Worm (Caenorhabditis elegans) whole organism, L3 larva: Measurements from ENCODE around the gene nspc-19.
A peak's percentile ranks its signal among the peaks of the same experiment; 100 is the strongest.

Source experiments
- R02D3.7 ChIP-seq: fragments of 150-350 bp; optimal IDR thresholded peaks from 2 replicates; lab custom pipeline; 2014; ENCODE audit warnings: missing biosample characterization, missing genetic modification characterization
- ZK546.5 ChIP-seq: sonication (generic microtip); optimal IDR thresholded peaks from 2 replicates; lab custom pipeline; 2017; ENCODE audit warnings: missing biosample characterization, missing genetic modification characterization
- ama-1 ChIP-seq: fragments of 150-350 bp; optimal IDR thresholded peaks from 2 replicates; lab custom pipeline; 2018
- ceh-16 ChIP-seq: sonication (generic microtip); optimal IDR thresholded peaks from 2 replicates; lab custom pipeline; 2017; ENCODE audit warnings: missing biosample characterization, missing genetic modification characterization
- ceh-28 ChIP-seq: fragments of 150-350 bp; optimal IDR thresholded peaks from 2 replicates; lab custom pipeline; 2014; ENCODE audit warnings: missing biosample characterization, missing genetic modification reagents, missing genetic modification characterization
- ceh-82 ChIP-seq: fragments of 150-350 bp; optimal IDR thresholded peaks from 2 replicates; lab custom pipeline; 2014; ENCODE audit warnings: missing biosample characterization, missing genetic modification characterization
- egl-27 ChIP-seq: sonication (generic microtip); optimal IDR thresholded peaks from 4 replicates; lab custom pipeline; 2017; ENCODE audit warnings: missing biosample characterization, missing genetic modification reagents, missing genetic modification characterization
- egl-5 ChIP-seq: fragments of 150-350 bp; optimal IDR thresholded peaks from 2 replicates; lab custom pipeline; 2017; ENCODE audit warnings: missing biosample characterization, missing genetic modification reagents, missing genetic modification characterization, inconsistent platforms
- elt-1 ChIP-seq: fragments of 150-350 bp; optimal IDR thresholded peaks from 2 replicates; lab custom pipeline; 2014; ENCODE audit warnings: missing biosample characterization, missing genetic modification characterization
- elt-2 ChIP-seq: sonication (generic microtip); optimal IDR thresholded peaks from 2 replicates; lab custom pipeline; 2016; ENCODE audit warnings: missing genetic modification reagents, mild to moderate bottlenecking, missing genetic modification characterization, missing compliant biosample characterization
- elt-3 ChIP-seq, 3 experiments: fragments of 150-350 bp in 1 of 3; sonication (generic microtip) in 2 of 3; optimal IDR thresholded peaks; 2 replicates in 2 of 3; 4 replicates in 1 of 3; lab custom pipeline; 2014 to 2017; ENCODE audit warnings: missing biosample characterization in 3 of 3, missing genetic modification characterization in 3 of 3
- eor-1 ChIP-seq, 2 experiments: fragments of 150-350 bp; optimal IDR thresholded peaks; 2 replicates each; lab custom pipeline; 2014 to 2018; ENCODE audit warnings: missing biosample characterization in 2 of 2, missing genetic modification characterization in 2 of 2
- fkh-10 ChIP-seq: sonication (generic microtip); optimal IDR thresholded peaks from 2 replicates; lab custom pipeline; 2017; ENCODE audit warnings: missing biosample characterization, missing genetic modification reagents, missing genetic modification characterization
- fkh-2 ChIP-seq: fragments of 150-350 bp; optimal IDR thresholded peaks from 2 replicates; lab custom pipeline; 2014; ENCODE audit warnings: missing biosample characterization, missing genetic modification reagents, missing genetic modification characterization
- fos-1 ChIP-seq: fragments of 150-350 bp; optimal IDR thresholded peaks from 2 replicates; lab custom pipeline; 2014; ENCODE audit warnings: missing biosample characterization, missing genetic modification characterization
- jun-1 ChIP-seq: fragments of 150-350 bp; optimal IDR thresholded peaks from 2 replicates; lab custom pipeline; 2014; ENCODE audit warnings: missing biosample characterization, missing genetic modification reagents, missing genetic modification characterization
- lin-15B ChIP-seq: fragments of 150-350 bp; optimal IDR thresholded peaks from 2 replicates; lab custom pipeline; 2014; ENCODE audit warnings: missing biosample characterization, missing genetic modification characterization
- lin-39 ChIP-seq: fragments of 150-350 bp; optimal IDR thresholded peaks from 2 replicates; lab custom pipeline; 2018; ENCODE audit warnings: missing biosample characterization, missing genetic modification reagents, missing genetic modification characterization
- lsy-12 ChIP-seq: sonication (generic microtip); optimal IDR thresholded peaks from 2 replicates; lab custom pipeline; 2016; ENCODE audit warnings: mild to moderate bottlenecking, missing genetic modification characterization, missing compliant biosample characterization
- mdl-1 ChIP-seq: fragments of 150-350 bp; optimal IDR thresholded peaks from 2 replicates; lab custom pipeline; 2014; ENCODE audit warnings: missing biosample characterization, missing genetic modification characterization
- mml-1 ChIP-seq: fragments of 150-350 bp; sonication (generic microtip); optimal IDR thresholded peaks from 3 replicates; lab custom pipeline; 2014; ENCODE audit warnings: missing biosample characterization, missing genetic modification characterization
- nfya-1 ChIP-seq: sonication (generic microtip); optimal IDR thresholded peaks from 2 replicates; lab custom pipeline; 2017; ENCODE audit warnings: missing genetic modification characterization, mild to moderate bottlenecking, missing compliant biosample characterization, antibody characterized with exemption, moderate library complexity; ENCODE audit not compliant: insufficient read depth
- nhr-11 ChIP-seq: fragments of 150-350 bp; optimal IDR thresholded peaks from 2 replicates; lab custom pipeline; 2014; ENCODE audit warnings: missing biosample characterization, missing genetic modification characterization
- nhr-12 ChIP-seq: fragments of 150-350 bp; optimal IDR thresholded peaks from 2 replicates; lab custom pipeline; 2014; ENCODE audit warnings: missing biosample characterization, missing genetic modification characterization
- nhr-23 ChIP-seq: fragments of 150-350 bp; optimal IDR thresholded peaks from 2 replicates; lab custom pipeline; 2014; ENCODE audit warnings: missing biosample characterization, missing genetic modification reagents, missing genetic modification characterization
- nhr-237 ChIP-seq: fragments of 150-350 bp; optimal IDR thresholded peaks from 2 replicates; lab custom pipeline; 2014; ENCODE audit warnings: missing biosample characterization, missing genetic modification characterization
- nhr-25 ChIP-seq: sonication (generic microtip); optimal IDR thresholded peaks from 2 replicates; lab custom pipeline; 2017; ENCODE audit warnings: missing biosample characterization, missing genetic modification characterization
- nhr-28 ChIP-seq: fragments of 150-350 bp; optimal IDR thresholded peaks from 2 replicates; lab custom pipeline; 2014; ENCODE audit warnings: missing biosample characterization, missing genetic modification characterization
- nhr-43 ChIP-seq: sonication (generic microtip); optimal IDR thresholded peaks from 2 replicates; lab custom pipeline; 2016; ENCODE audit warnings: mild to moderate bottlenecking, missing genetic modification characterization, missing compliant biosample characterization; ENCODE audit not compliant: poor library complexity, severe bottlenecking
- nhr-67 ChIP-seq: fragments of 150-350 bp; optimal IDR thresholded peaks from 2 replicates; lab custom pipeline; 2014; ENCODE audit warnings: missing biosample characterization, missing genetic modification characterization
- nhr-76 ChIP-seq: fragments of 150-350 bp; sonication (generic microtip); optimal IDR thresholded peaks from 5 replicates; lab custom pipeline; 2014; ENCODE audit warnings: missing biosample characterization, missing genetic modification characterization
- nhr-77 ChIP-seq: fragments of 150-350 bp; optimal IDR thresholded peaks from 2 replicates; lab custom pipeline; 2014; ENCODE audit warnings: missing biosample characterization, missing genetic modification characterization
- pha-4 ChIP-seq: fragments of 150-350 bp; optimal IDR thresholded peaks from 2 replicates; lab custom pipeline; 2014; ENCODE audit warnings: missing biosample characterization, missing genetic modification reagents, missing genetic modification characterization
- pqm-1 ChIP-seq: fragments of 150-350 bp; optimal IDR thresholded peaks from 2 replicates; lab custom pipeline; 2017; ENCODE audit warnings: missing biosample characterization, missing genetic modification characterization, inconsistent platforms
- sea-2 ChIP-seq: fragments of 150-350 bp; sonication (generic microtip); optimal IDR thresholded peaks from 4 replicates; lab custom pipeline; 2014; ENCODE audit warnings: missing biosample characterization, missing genetic modification reagents, missing genetic modification characterization
- skn-1 ChIP-seq: fragments of 150-350 bp; optimal IDR thresholded peaks from 2 replicates; lab custom pipeline; 2014; ENCODE audit warnings: missing biosample characterization, missing genetic modification characterization
- snpc-4 ChIP-seq: fragments of 150-350 bp; optimal IDR thresholded peaks from 2 replicates; lab custom pipeline; 2014; ENCODE audit warnings: missing biosample characterization, missing genetic modification characterization
- tbx-2 ChIP-seq: sonication (generic microtip); optimal IDR thresholded peaks from 2 replicates; lab custom pipeline; 2016; ENCODE audit warnings: mild to moderate bottlenecking, missing genetic modification characterization, missing compliant biosample characterization
- unc-62 ChIP-seq: fragments of 150-350 bp; sonication (generic microtip); optimal IDR thresholded peaks from 4 replicates; lab custom pipeline; 2014; ENCODE audit warnings: missing biosample characterization, missing genetic modification reagents, missing genetic modification characterization

Gene nspc-19

DNA sequence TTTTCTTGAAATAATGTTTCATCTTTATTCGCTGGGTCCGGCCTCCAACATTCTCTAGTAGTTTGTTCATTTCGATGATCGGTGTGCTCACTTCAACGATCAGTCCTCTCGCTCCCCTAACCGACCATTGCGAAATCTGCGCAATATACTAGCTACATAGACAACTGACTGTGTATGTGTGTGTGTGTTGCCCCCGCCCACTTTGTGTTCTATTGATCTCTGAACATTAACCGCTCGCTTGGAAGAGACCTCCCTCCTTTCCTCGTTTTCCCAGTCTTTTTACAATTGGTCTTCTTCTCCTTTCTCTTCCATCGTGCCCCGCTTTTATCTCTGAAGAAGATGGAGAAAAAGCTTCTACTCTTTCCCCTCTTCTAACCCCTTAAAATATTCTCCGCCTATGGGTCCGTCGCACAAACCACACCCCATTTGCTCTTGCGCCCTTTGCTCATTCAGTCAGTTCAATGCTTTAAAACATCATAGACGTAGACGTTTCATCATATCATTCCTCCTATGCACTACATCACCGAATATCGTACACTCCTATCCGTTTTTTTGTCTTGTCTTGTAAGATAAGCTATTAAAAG, 28.9 kb downstream of the nspc-19 start (continued):
- TF ChIP-seq ceh-82 (tag; lab: Kevin White, UChicago) (no peak), egl-27 (tag; lab: Kevin White, UChicago) (no peak), nhr-28 (tag; lab: Kevin White, UChicago) (no peak)

DNA sequence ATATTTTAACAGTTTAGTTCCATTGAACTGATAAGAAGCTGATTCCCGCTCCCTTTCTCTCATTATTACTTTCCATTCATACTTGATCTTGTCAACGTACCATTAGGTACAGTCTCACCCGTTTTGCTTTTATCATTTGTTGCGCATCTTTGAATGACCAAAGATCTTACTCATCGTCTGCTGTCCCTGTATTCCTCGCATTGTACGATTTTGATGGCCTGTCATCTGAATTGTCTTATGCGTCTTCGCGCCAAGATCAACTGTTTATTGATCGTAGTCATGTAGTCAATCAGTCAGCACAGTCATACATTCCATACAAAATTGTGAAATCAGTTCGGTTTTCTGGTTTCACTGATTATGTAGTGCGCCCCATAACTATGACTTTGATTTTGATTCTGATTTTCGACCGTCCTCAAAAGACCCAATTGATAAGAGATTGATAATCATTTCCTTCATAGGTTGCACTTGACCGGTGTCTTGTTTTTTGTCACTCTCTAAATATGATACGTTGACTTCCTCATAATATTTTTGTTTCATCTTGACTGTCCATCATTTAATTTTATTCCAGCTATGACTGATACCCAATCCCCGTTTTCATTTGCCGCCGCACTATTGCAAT, 29.5 kb downstream of the nspc-19 start, which contains the start of gene nhr-3:
TSS of gene nhr-3 (plus strand) at position 569 of the 619 bp plus-strand sequence.
- TF ChIP-seq ceh-28 (tag; lab: Kevin White, UChicago): peak; percentile 51
- peak in 2 of 3 experiments; percentile 27 to 53 for TF ChIP-seq elt-3 (tag; optimal IDR thresholded peaks at IDR 0.05; lab: Kevin White, UChicago)
- peak; percentile 58 for TF ChIP-seq nhr-25 (tag; lab: Kevin White, UChicago)
- peak; percentile 79 for TF ChIP-seq elt-2
- TF ChIP-seq mdl-1 (tag; lab: Kevin White, UChicago): peak; percentile 18
- TF ChIP-seq fkh-2 (tag; lab: Kevin White, UChicago): no peak
- no peak for TF ChIP-seq sea-2 (GFP tag; lab: Kevin White, UChicago)
- peak; percentile 39 for TF ChIP-seq unc-62
- TF ChIP-seq tbx-2: no peak
- TF ChIP-seq pqm-1 (tag; lab: Kevin White, UChicago): peak; percentile 79
- TF ChIP-seq nhr-23 (tag; lab: Kevin White, UChicago): peak; percentile 48

DNA sequence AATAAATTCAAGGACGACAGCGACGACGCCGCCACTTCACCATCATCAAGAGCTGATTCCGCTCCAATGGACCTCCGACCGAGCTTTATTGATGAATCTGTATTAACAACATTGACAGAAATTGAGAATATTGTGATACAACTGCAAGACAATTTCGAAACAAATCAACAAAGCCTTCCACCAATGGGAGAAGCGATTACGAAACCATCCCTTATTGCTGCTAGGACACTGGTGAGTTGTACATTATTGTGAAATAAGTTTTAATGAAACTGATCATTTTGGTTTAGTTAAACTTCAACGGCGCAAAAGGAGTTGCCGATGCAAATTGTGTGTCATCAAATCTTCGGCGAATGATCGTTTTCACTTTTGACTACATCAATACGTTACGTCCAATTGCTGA, 30.6 kb downstream of the nspc-19 start:
- TF ChIP-seq nhr-11: no peak
- no peak for TF ChIP-seq nhr-28 (tag; lab: Kevin White, UChicago)
- TF ChIP-seq tbx-2: no peak
- no peak for TF ChIP-seq pqm-1 (tag; lab: Kevin White, UChicago)
- TF ChIP-seq egl-5 (tag; lab: Kevin White, UChicago): no peak
- TF ChIP-seq ceh-28 (tag; lab: Kevin White, UChicago): no peak
- TF ChIP-seq nhr-237: no peak
- no peak for TF ChIP-seq mml-1
- TF ChIP-seq elt-3 (tag; optimal IDR thresholded peaks at IDR 0.05; lab: Kevin White, UChicago): no peak

DNA sequence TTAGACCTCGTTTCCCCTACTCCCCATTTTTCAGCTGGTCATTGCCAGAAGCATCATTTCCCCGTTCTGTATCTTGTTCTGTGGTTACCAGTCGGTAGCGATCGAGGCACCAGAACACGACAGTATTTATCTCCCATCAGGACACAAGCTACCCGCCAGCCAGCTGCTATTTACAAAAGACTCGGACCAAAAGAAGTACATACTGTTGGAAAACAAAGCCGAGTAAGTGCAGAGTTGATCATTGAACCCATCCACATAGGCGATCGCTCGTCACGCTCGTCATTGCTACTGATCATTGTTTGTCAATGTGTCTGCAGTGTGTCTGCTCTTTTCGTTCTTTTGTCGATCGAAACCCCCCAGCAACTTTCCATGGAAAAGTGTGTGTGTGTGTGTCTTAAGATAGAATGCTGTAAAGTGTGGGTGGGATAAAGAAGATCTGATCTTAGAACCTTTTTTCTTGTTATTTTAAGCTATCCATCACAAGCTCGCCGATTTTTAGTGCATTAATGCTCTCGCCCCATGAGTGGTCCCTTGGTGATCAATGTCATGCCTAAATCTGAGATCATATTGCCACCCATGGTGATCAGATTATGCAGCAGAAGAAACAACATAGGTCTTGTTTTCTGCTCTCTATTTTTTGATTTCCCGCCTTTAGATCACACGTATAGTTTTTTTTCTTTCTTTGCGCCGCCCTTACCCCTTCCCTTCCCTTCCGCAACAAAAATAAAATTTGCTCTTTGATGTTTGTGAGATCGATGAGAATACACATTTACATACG, 31.2 kb downstream of the nspc-19 start:
- TF ChIP-seq pha-4 (peak; percentile 84), ceh-16 (tag; lab: Kevin White, UChicago) (no peak), lin-39 (tag; lab: Kevin White, UChicago) (peak; percentile 27), pqm-1 (tag; lab: Kevin White, UChicago) (no peak)

DNA sequence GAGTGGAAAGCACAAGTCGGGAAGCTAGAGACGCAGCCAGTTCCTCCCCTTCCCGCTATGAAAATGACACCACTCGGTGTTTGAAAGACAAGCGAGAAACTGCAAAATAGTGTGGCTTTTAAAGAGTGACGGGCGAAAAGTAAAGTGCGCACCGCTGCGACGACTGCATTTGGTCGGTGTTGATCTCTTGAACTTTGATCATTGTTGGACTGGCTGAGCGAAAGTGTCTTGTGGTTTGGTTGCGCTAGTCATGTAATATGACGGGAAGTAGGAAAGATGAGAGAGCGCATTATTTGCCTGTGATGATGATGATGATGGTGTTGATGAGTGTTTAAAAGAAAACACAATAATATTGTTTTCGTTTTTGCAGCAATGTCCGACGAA, 31.8 kb downstream of the nspc-19 start:
- TF ChIP-seq ama-1 (lab: Kevin White, UChicago) (no peak), nhr-77 (tag; lab: Kevin White, UChicago) (peak; percentile 87), egl-27 (tag; lab: Kevin White, UChicago) (peak; percentile 59), elt-2 (peak; percentile 94), egl-5 (tag; lab: Kevin White, UChicago) (peak; percentile 70), nhr-28 (tag; lab: Kevin White, UChicago) (no peak), skn-1 (peak; percentile 74), elt-1 (peak; percentile 54), sea-2 (GFP tag; lab: Kevin White, UChicago) (peak; percentile 12), unc-62 (peak; percentile 97), lsy-12 (tag; lab: Kevin White, UChicago) (peak; percentile 10), mml-1 (no peak), snpc-4 (tag; lab: Kevin White, UChicago) (peak; percentile 63), eor-1 (tag; optimal IDR thresholded peaks at IDR 0.05; lab: Kevin White, UChicago) (no peak), ceh-82 (tag; lab: Kevin White, UChicago) (peak; percentile 36), tbx-2 (peak; percentile 84), nhr-67 (tag; lab: Kevin White, UChicago) (no peak), ZK546.5 (tag; lab: Kevin White, UChicago) (no peak), nhr-76 (tag; lab: Kevin White, UChicago) (peak; percentile 66), nhr-12 (tag; lab: Kevin White, UChicago) (no peak), fkh-10 (GFP tag; lab: Kevin White, UChicago) (peak; percentile 46), fos-1 (tag; lab: Kevin White, UChicago) (peak; percentile 87), pha-4 (peak; percentile 99), nhr-23 (tag; lab: Kevin White, UChicago) (peak; percentile 94), R02D3.7 (tag; lab: Kevin White, UChicago) (peak; percentile 43), elt-3 (tag; optimal IDR thresholded peaks at IDR 0.05; lab: Kevin White, UChicago) (peak in 2 of 3 experiments; percentile 6 to 53), ceh-16 (tag; lab: Kevin White, UChicago) (no peak), nhr-43 (tag; lab: Kevin White, UChicago) (peak; percentile 95), ceh-28 (tag; lab: Kevin White, UChicago) (peak; percentile 82), lin-15B (tag; lab: Kevin White, UChicago) (peak; percentile 51), nfya-1 (peak; percentile 84), nhr-11 (no peak), fkh-2 (tag; lab: Kevin White, UChicago) (no peak), jun-1 (tag; lab: Kevin White, UChicago) (peak; percentile 97)
